Fruit fly (Drosophila melanogaster) whole organism, embryonic: ENCODE data around the gene CG9300.
A peak's percentile ranks its signal among the peaks of the same experiment; 100 is the strongest.

ENCODE experiments used
- Asciz ChIP-seq: fragments of 200-800 bp; sonication (Bioruptor generic); optimal IDR thresholded peaks from 2 replicates; lab custom pipeline; 2017; ENCODE audit warnings: missing biosample characterization, mild to moderate bottlenecking, missing genetic modification characterization, missing genetic modification reagents
- Atf3 ChIP-seq: fragments of 200-800 bp; sonication (Bioruptor generic); optimal IDR thresholded peaks from 3 replicates; lab custom pipeline; 2016; ENCODE audit warnings: missing biosample characterization, missing genetic modification characterization
- CG10274 ChIP-seq: fragments of 200-800 bp; sonication (Bioruptor generic); optimal IDR thresholded peaks from 3 replicates; lab custom pipeline; 2017; ENCODE audit warnings: missing biosample characterization, mild to moderate bottlenecking, missing genetic modification characterization
- CG10462 ChIP-seq: fragments of 200-800 bp; sonication (Bioruptor generic); optimal IDR thresholded peaks from 2 replicates; lab custom pipeline; 2016; ENCODE audit warnings: missing biosample characterization, missing genetic modification characterization
- CG11398 ChIP-seq: fragments of 200-800 bp; sonication (Bioruptor generic); optimal IDR thresholded peaks from 2 replicates; lab custom pipeline; 2016; ENCODE audit warnings: missing biosample characterization, missing genetic modification characterization
- CG11723 ChIP-seq: fragments of 200-800 bp; sonication (Bioruptor generic); optimal IDR thresholded peaks from 2 replicates; lab custom pipeline; 2017; ENCODE audit warnings: missing biosample characterization, mild to moderate bottlenecking, missing genetic modification characterization
- CG12659 ChIP-seq: fragments of 200-800 bp; sonication (Bioruptor generic); optimal IDR thresholded peaks from 3 replicates; lab custom pipeline; 2017; ENCODE audit warnings: mild to moderate bottlenecking, missing biosample characterization, missing genetic modification reagents, missing genetic modification characterization
- CG13894 ChIP-seq: fragments of 200-800 bp; sonication (Bioruptor generic); optimal IDR thresholded peaks from 3 replicates; lab custom pipeline; 2018; ENCODE audit warnings: missing biosample characterization, mild to moderate bottlenecking, missing genetic modification characterization, moderate library complexity
- CG17568 ChIP-seq: fragments of 200-800 bp; sonication (Bioruptor generic); optimal IDR thresholded peaks from 2 replicates; lab custom pipeline; 2018; ENCODE audit warnings: missing biosample characterization, mild to moderate bottlenecking, missing genetic modification characterization, moderate library complexity
- CG18011 ChIP-seq: fragments of 200-800 bp; sonication (Bioruptor generic); optimal IDR thresholded peaks from 2 replicates; lab custom pipeline; 2017; ENCODE audit warnings: missing biosample characterization, missing genetic modification characterization, mild to moderate bottlenecking, moderate library complexity, missing genotype
- CG32532 ChIP-seq: fragments of 200-800 bp; sonication (Bioruptor generic); IDR thresholded peaks from 2 replicates; pipeline ENCODE4 v1.3.6; 2022; ENCODE audit warnings: missing biosample characterization, missing genetic modification characterization
- CG6791 ChIP-seq: fragments of 200-800 bp; sonication (Bioruptor generic); IDR thresholded peaks from 3 replicates; pipeline ENCODE4 v1.3.6; 2022; ENCODE audit warnings: missing biosample characterization, missing genetic modification characterization; ENCODE audit not compliant: partially characterized antibody
- CG8281 ChIP-seq: fragments of 200-800 bp; sonication (Bioruptor generic); optimal IDR thresholded peaks from 2 replicates; lab custom pipeline; 2018; ENCODE audit warnings: missing biosample characterization, mild to moderate bottlenecking, missing genetic modification characterization, moderate library complexity
- CG9876 ChIP-seq: fragments of 200-800 bp; sonication (Bioruptor generic); optimal IDR thresholded peaks from 2 replicates; lab custom pipeline; 2016; ENCODE audit warnings: missing biosample characterization, missing genetic modification characterization
- D19B ChIP-seq: fragments of 200-800 bp; sonication (Bioruptor generic); optimal IDR thresholded peaks from 2 replicates; lab custom pipeline; 2017; ENCODE audit warnings: missing biosample characterization, mild to moderate bottlenecking, missing genetic modification characterization
- Deaf1 ChIP-seq: fragments of 200-800 bp; optimal IDR thresholded peaks from 3 replicates; lab custom pipeline; 2019; ENCODE audit warnings: missing biosample characterization, mild to moderate bottlenecking, missing genetic modification characterization, moderate library complexity
- Drgx ChIP-seq: fragments of 200-800 bp; sonication (Bioruptor generic); IDR thresholded peaks from 2 replicates; pipeline ENCODE4 v1.3.6; 2022; ENCODE audit warnings: missing biosample characterization, missing genetic modification characterization
- Ets65A ChIP-seq: fragments of 200-800 bp; sonication (Bioruptor generic); peaks from one replicate; lab custom pipeline; 2016; ENCODE audit warnings: missing biosample characterization, missing genetic modification characterization
- Fer2 ChIP-seq: fragments of 200-800 bp; sonication (Bioruptor generic); optimal IDR thresholded peaks from 2 replicates; lab custom pipeline; 2018; ENCODE audit warnings: missing biosample characterization, mild to moderate bottlenecking, missing genetic modification characterization, moderate library complexity
- Gug ChIP-seq: fragments of 200-800 bp; sonication (Bioruptor generic); IDR thresholded peaks from 4 replicates; pipeline ENCODE4 v1.3.6; 2022; ENCODE audit warnings: missing biosample characterization, missing genetic modification characterization
- HHEX ChIP-seq: fragments of 200-800 bp; sonication (Bioruptor generic); optimal IDR thresholded peaks from 3 replicates; lab custom pipeline; 2017; ENCODE audit warnings: missing biosample characterization, mild to moderate bottlenecking, missing genetic modification characterization, missing genetic modification reagents
- HLHmδ ChIP-seq: fragments of 200-800 bp; sonication (Bioruptor generic); optimal IDR thresholded peaks from 2 replicates; lab custom pipeline; 2018; ENCODE audit warnings: missing biosample characterization, mild to moderate bottlenecking, missing genetic modification characterization, moderate library complexity
- Hmx ChIP-seq: fragments of 200-800 bp; sonication (Bioruptor generic); optimal IDR thresholded peaks from 2 replicates; lab custom pipeline; 2016; ENCODE audit warnings: missing biosample characterization, missing genetic modification characterization
- Med ChIP-seq: fragments of 200-800 bp; sonication (Bioruptor generic); peaks from one replicate; lab custom pipeline; 2016; ENCODE audit warnings: missing biosample characterization, missing genetic modification characterization, mild to moderate bottlenecking, inconsistent platforms, moderate library complexity
- Nf-YC ChIP-seq: fragments of 200-800 bp; optimal IDR thresholded peaks from 3 replicates; lab custom pipeline; 2019; ENCODE audit warnings: missing biosample characterization, mild to moderate bottlenecking, missing genetic modification characterization, moderate library complexity
- Ravus ChIP-seq: fragments of 200-800 bp; sonication (Bioruptor generic); IDR thresholded peaks from 2 replicates; pipeline ENCODE4 v1.3.6; 2022; ENCODE audit warnings: missing biosample characterization, missing genetic modification characterization
- Rx ChIP-seq: fragments of 200-800 bp; sonication (Bioruptor generic); IDR thresholded peaks from 2 replicates; pipeline ENCODE4 v1.3.6; 2022; ENCODE audit warnings: missing biosample characterization, missing genetic modification characterization
- Trl ChIP-seq, 3 experiments: fragments of >200 bp in 2 of 3; fragments of 200-800 bp in 1 of 3; sonication (Bioruptor generic) in 1 of 3; optimal IDR thresholded peaks; 2 replicates in 1 of 3; 3 replicates in 2 of 3; lab custom pipeline; 2016 to 2017; ENCODE audit warnings: missing biosample characterization in 1 of 3, missing genetic modification characterization in 1 of 3
- Xbp1 ChIP-seq: fragments of 200-800 bp; sonication (Bioruptor generic); optimal IDR thresholded peaks from 3 replicates; lab custom pipeline; 2016; ENCODE audit warnings: missing biosample characterization, mild to moderate bottlenecking, missing genetic modification characterization
- ab ChIP-seq: fragments of 200-800 bp; sonication (Bioruptor generic); optimal IDR thresholded peaks from 2 replicates; lab custom pipeline; 2016; ENCODE audit warnings: missing biosample characterization, missing genetic modification characterization
- cas ChIP-seq: fragments of 200-800 bp; sonication (Bioruptor generic); IDR thresholded peaks from 2 replicates; pipeline ENCODE4 v1.3.6; 2022; ENCODE audit warnings: missing biosample characterization, missing genetic modification characterization
- chinmo ChIP-seq: fragments of 200-800 bp; sonication (Bioruptor generic); IDR thresholded peaks from 4 replicates; pipeline ENCODE4 v1.3.6; 2022; ENCODE audit warnings: missing biosample characterization, missing genetic modification characterization; ENCODE audit not compliant: partially characterized antibody
- da ChIP-seq: fragments of 200-800 bp; sonication (Bioruptor generic); optimal IDR thresholded peaks from 2 replicates; lab custom pipeline; 2016; ENCODE audit warnings: missing biosample characterization, missing genetic modification characterization
- dan ChIP-seq: fragments of 200-800 bp; sonication (Bioruptor generic); IDR thresholded peaks from 2 replicates; pipeline ENCODE4 v1.3.6; 2022; ENCODE audit warnings: missing biosample characterization, missing genetic modification characterization
- ewg ChIP-seq: fragments of 200-800 bp; sonication (Bioruptor generic); optimal IDR thresholded peaks from 3 replicates; lab custom pipeline; 2017; ENCODE audit warnings: mild to moderate bottlenecking, missing biosample characterization, missing genetic modification reagents, missing genetic modification characterization
- eyg ChIP-seq: fragments of 200-800 bp; sonication (Bioruptor generic); optimal IDR thresholded peaks from 3 replicates; lab custom pipeline; 2016; ENCODE audit warnings: missing biosample characterization, missing genetic modification characterization
- gce ChIP-seq: fragments of 200-800 bp; sonication (Bioruptor generic); IDR thresholded peaks from 3 replicates; pipeline ENCODE4 v1.3.6; 2022; ENCODE audit warnings: missing biosample characterization, missing genetic modification characterization
- hbn ChIP-seq: fragments of 200-800 bp; sonication (Bioruptor generic); IDR thresholded peaks from 2 replicates; pipeline ENCODE4 v1.3.6; 2022; ENCODE audit warnings: missing biosample characterization, missing genetic modification characterization; ENCODE audit not compliant: partially characterized antibody
- lilli ChIP-seq: fragments of 200-800 bp; sonication (Bioruptor generic); optimal IDR thresholded peaks from 3 replicates; lab custom pipeline; 2016; ENCODE audit warnings: missing biosample characterization, missing genetic modification characterization
- lola ChIP-seq, 3 experiments: fragments of >200 bp in 2 of 3; fragments of 200-800 bp in 1 of 3; sonication (Bioruptor generic) in 1 of 3; optimal IDR thresholded peaks; 2 replicates each; lab custom pipeline; 2017 to 2019; ENCODE audit warnings: missing biosample characterization in 3 of 3, missing genetic modification characterization in 3 of 3, mild to moderate bottlenecking in 1 of 3, moderate library complexity in 1 of 3
- so ChIP-seq: fragments of 200-800 bp; sonication (Bioruptor generic); IDR thresholded peaks from 3 replicates; pipeline ENCODE4 v1.3.6; 2022; ENCODE audit warnings: missing biosample characterization, missing genetic modification characterization
- tin ChIP-seq: fragments of 200-800 bp; sonication (Bioruptor generic); optimal IDR thresholded peaks from 3 replicates; lab custom pipeline; 2016; ENCODE audit warnings: missing biosample characterization, missing genetic modification characterization
- tna ChIP-seq: fragments of 200-800 bp; sonication (Bioruptor generic); IDR thresholded peaks from 2 replicates; pipeline ENCODE4 v1.3.6; 2022; ENCODE audit warnings: missing biosample characterization, missing genetic modification characterization; ENCODE audit not compliant: partially characterized antibody
- zfh2 ChIP-seq: fragments of 200-800 bp; sonication (Bioruptor generic); optimal IDR thresholded peaks from 2 replicates; lab custom pipeline; 2016; ENCODE audit warnings: missing biosample characterization, missing genetic modification characterization

The CG9300 gene

dm6 chr3L:19575650-19576049, 23.4 kb downstream of the CG9300 start (continued):
- TF ChIP-seq eyg (GFP tag; lab: Kevin White, UChicago) (peak; percentile 35), lola (GFP tag; optimal IDR thresholded peaks at IDR 0.05; lab: Kevin White, UChicago) (peak in 1 of 3 experiments; percentile 12), hbn (GFP tag; lab: Robert Waterston, UW) (no peak)

dm6 chr3L:19579346-19579745, 27.1 kb downstream of the CG9300 start:
- peak; percentile 16 for TF ChIP-seq Ets65A (GFP tag; lab: Kevin White, UChicago)
- no peak for TF ChIP-seq HHEX (GFP tag; lab: Kevin White, UChicago)
- TF ChIP-seq CG10274 (GFP tag; lab: Kevin White, UChicago): no peak
- TF ChIP-seq CG8281 (tag; lab: Kevin White, UChicago): peak; percentile 98
- TF ChIP-seq CG11398 (GFP tag; lab: Kevin White, UChicago): no peak
- no peak for TF ChIP-seq CG6791
- TF ChIP-seq zfh2 (GFP tag; lab: Kevin White, UChicago): no peak

- no peak for TF ChIP-seq lilli (GFP tag; lab: Kevin White, UChicago)
- peak; percentile 33 to 68 for TF ChIP-seq Trl (optimal IDR thresholded peaks at IDR 0.05; lab: Kevin White, UChicago)
- TF ChIP-seq Trl (GFP tag; optimal IDR thresholded peaks at IDR 0.05; lab: Kevin White, UChicago): no peak
- no peak for TF ChIP-seq CG6791
- no peak for TF ChIP-seq Xbp1 (GFP tag; lab: Kevin White, UChicago)
- TF ChIP-seq CG17568 (GFP tag; lab: Kevin White, UChicago): no peak
- TF ChIP-seq Ravus (GFP tag; lab: Robert Waterston, UW): peak; percentile 10; the same call in 1 of the 2 replicates
- peak; percentile 63 for TF ChIP-seq ewg (GFP tag; lab: Kevin White, UChicago)
- TF ChIP-seq CG10462 (GFP tag; lab: Kevin White, UChicago): no peak
- TF ChIP-seq CG18011 (GFP tag; lab: Kevin White, UChicago): no peak
- peak; percentile 67 for TF ChIP-seq Nf-YC (tag; lab: Kevin White, UChicago)
- TF ChIP-seq so (GFP tag; lab: Robert Waterston, UW): no peak
- no peak for TF ChIP-seq CG8281 (tag; lab: Kevin White, UChicago)
- TF ChIP-seq Hmx (GFP tag; lab: Kevin White, UChicago): no peak
- TF ChIP-seq CG11723 (GFP tag; lab: Kevin White, UChicago): no peak
- no peak for TF ChIP-seq tin (GFP tag; lab: Kevin White, UChicago)
- TF ChIP-seq Deaf1 (tag; lab: Kevin White, UChicago): peak; percentile 90
- no peak for TF ChIP-seq HLHmδ
- no peak for TF ChIP-seq cas (GFP tag; lab: Robert Waterston, UW)
- no peak for TF ChIP-seq da (GFP tag; lab: Kevin White, UChicago)
- peak; percentile 60 for TF ChIP-seq CG13894 (tag; lab: Kevin White, UChicago)
- no peak for TF ChIP-seq CG9876 (GFP tag; lab: Kevin White, UChicago)
- no peak for TF ChIP-seq ab (GFP tag; lab: Kevin White, UChicago)
Measured at dm6 chr3L:19580709-19581227, 28.5 kb downstream of the CG9300 start.

- TF ChIP-seq Drgx: no peak
- no peak for TF ChIP-seq dan (GFP tag; lab: Robert Waterston, UW)
- 0 out of 2 replicates have a peak, but pooled peaks have one; percentile 8 for TF ChIP-seq tna (GFP tag; lab: Robert Waterston, UW)
- TF ChIP-seq chinmo (GFP tag; lab: Robert Waterston, UW): 0 out of 4 replicates have a peak, but pooled peaks have one; percentile 16
- no peak for TF ChIP-seq gce
- no peak for TF ChIP-seq CG12659 (GFP tag; lab: Kevin White, UChicago)
- TF ChIP-seq Rx (GFP tag; lab: Robert Waterston, UW): no peak
- TF ChIP-seq Med (GFP tag; lab: Kevin White, UChicago): peak; percentile 74
- no peak for TF ChIP-seq Gug
- TF ChIP-seq CG10462 (GFP tag; lab: Kevin White, UChicago): no peak
- TF ChIP-seq Fer2 (tag; lab: Kevin White, UChicago): no peak
- no peak for TF ChIP-seq Asciz (GFP tag; lab: Kevin White, UChicago)
- TF ChIP-seq D19B: no peak
- 0 out of 2 replicates have a peak, but pooled peaks have one; percentile 28 for TF ChIP-seq CG32532 (GFP tag; lab: Robert Waterston, UW)
- no peak for TF ChIP-seq HLHmδ
- TF ChIP-seq Ravus (GFP tag; lab: Robert Waterston, UW): no peak
- peak; percentile 90 for TF ChIP-seq Ets65A (GFP tag; lab: Kevin White, UChicago)
- no peak for TF ChIP-seq Atf3
Measured at dm6 chr3L:19584369-19584915, 32.2 kb downstream of the CG9300 start, which contains the start of gene Shal. Gene Shal (minus strand): TSS chr3L:19584568.
